Worm (Caenorhabditis elegans): ENCODE results near the gene set-16.

Gene set-16

DNA sequence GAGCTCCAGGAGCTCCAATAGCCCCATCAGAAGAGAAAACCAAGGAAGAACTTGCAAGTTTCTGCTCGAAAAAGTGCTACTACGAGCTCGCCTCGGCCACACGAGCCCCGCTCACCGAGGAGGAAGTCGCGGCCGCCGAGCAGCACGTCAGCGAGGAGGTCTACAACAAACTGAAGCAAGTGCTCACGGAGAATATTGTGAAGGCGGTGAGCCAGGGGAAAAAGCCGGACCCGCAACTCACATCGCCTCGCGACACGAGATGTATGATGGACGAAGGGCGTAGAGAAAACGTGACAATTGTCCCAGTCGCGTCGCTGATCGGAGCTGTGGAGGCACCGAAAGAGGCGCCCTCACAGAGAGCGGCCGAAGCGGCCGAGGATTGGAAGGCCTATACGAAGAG is 9.0 kb downstream of the set-16 start (continued):
- no peak for TF ChIP-seq attf-5 (GFP tag; optimal IDR thresholded peaks at IDR 0.05)
- TF ChIP-seq F52B5.7 (tag; optimal IDR thresholded peaks at IDR 0.05): no peak
- TF ChIP-seq madf-10 (tag; optimal IDR thresholded peaks at IDR 0.05): no peak

DNA sequence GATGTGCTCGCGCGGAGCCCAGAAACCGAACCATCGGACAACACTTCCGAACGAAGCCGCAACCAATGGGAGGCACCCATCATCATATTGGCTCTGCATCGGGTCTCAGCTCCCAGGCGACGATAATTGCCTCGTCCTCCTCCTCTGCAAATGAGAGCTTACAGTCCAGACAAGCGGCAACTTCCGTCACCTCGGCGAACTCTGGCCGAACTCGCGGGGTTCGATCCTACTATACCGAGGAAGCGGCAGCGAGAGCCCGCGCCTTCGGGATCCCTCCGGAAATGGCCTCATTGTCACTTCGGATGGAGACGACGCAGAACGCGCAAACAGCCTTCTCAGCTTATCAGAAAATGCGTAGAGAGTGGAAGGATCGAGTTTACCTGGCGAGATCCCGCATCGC is 11.2 kb downstream of the set-16 start:
- no peak for TF ChIP-seq ceh-58 (GFP tag; IDR thresholded peaks at IDR 0.05)
- TF ChIP-seq mel-28 (tag; optimal IDR thresholded peaks at IDR 0.05; ENCODE audit: borderline replicate concordance): no peak
- TF ChIP-seq lsl-1 (GFP tag; optimal IDR thresholded peaks at IDR 0.05): no peak
- TF ChIP-seq egl-44 (GFP tag; IDR thresholded peaks at IDR 0.05): 0 out of 2 replicates have a peak, but pooled peaks have one; percentile 17
- no peak for TF ChIP-seq ztf-6 (GFP tag; IDR thresholded peaks at IDR 0.05)
- no peak for TF ChIP-seq sdz-38 (tag; optimal IDR thresholded peaks at IDR 0.05)
- TF ChIP-seq ztf-18 (tag; optimal IDR thresholded peaks at IDR 0.05): no peak
- no peak for TF ChIP-seq Y53F4B.3 (GFP tag; IDR thresholded peaks at IDR 0.05)
- TF ChIP-seq lin-54 (GFP tag; optimal IDR thresholded peaks at IDR 0.05): no peak
- peak; percentile 88 for TF ChIP-seq zfh-2 (GFP tag; conservative IDR thresholded peaks at IDR 0.05)
- no peak for TF ChIP-seq somi-1 (GFP tag; optimal IDR thresholded peaks at IDR 0.05)
- TF ChIP-seq egrh-3 (GFP tag; IDR thresholded peaks at IDR 0.05): peak; percentile 28; the same call in 1 of the 2 replicates
- TF ChIP-seq fkh-3 (tag; optimal IDR thresholded peaks at IDR 0.05): no peak
- 0 out of 2 replicates have a peak, but pooled peaks have one; percentile 18 for TF ChIP-seq hsf-1 (GFP tag; IDR thresholded peaks at IDR 0.05)
- TF ChIP-seq tbx-9 (tag; optimal IDR thresholded peaks at IDR 0.05; ENCODE audit: borderline replicate concordance): no peak
- TF ChIP-seq zim-3 (tag; optimal IDR thresholded peaks at IDR 0.05): no peak
- TF ChIP-seq Y79H2A.3 (GFP tag; conservative IDR thresholded peaks at IDR 0.05): no peak
- no peak for TF ChIP-seq ceh-100 (GFP tag; IDR thresholded peaks at IDR 0.05)
- no peak for TF ChIP-seq B0035.1 (tag; optimal IDR thresholded peaks at IDR 0.05)

DNA sequence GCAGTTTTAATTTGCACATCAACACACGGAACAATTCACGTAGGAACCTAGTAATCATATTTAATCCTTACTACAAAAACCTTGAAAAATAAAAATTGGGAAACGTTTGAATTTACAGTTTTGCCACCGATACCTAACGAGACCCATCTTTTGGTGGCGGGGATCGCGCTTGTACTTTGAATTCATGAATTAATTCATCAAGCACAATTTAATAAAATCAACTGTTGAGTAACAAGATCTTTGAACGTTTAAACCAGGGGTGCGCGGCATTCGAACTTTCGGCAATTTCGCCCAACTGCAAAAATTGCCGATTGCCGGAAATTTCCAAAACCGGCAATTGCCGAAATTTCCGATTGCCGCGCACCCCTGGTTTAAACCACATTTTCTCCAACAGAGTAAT is 13.0 kb downstream of the set-16 start:
- TF ChIP-seq him-1 (tag; optimal IDR thresholded peaks at IDR 0.05): peak; percentile 67
- no peak for TF ChIP-seq nhr-90 (tag; optimal IDR thresholded peaks at IDR 0.05)
- 0 out of 2 replicates have a peak, but pooled peaks have one; percentile 48 for TF ChIP-seq Y53G8AR.9 (GFP tag; conservative IDR thresholded peaks at IDR 0.05)
- TF ChIP-seq zim-3 (tag; optimal IDR thresholded peaks at IDR 0.05): peak; percentile 65
- 0 out of 2 replicates have a peak, but pooled peaks have one; percentile 18 for TF ChIP-seq B0336.3 (GFP tag; IDR thresholded peaks at IDR 0.05)

DNA sequence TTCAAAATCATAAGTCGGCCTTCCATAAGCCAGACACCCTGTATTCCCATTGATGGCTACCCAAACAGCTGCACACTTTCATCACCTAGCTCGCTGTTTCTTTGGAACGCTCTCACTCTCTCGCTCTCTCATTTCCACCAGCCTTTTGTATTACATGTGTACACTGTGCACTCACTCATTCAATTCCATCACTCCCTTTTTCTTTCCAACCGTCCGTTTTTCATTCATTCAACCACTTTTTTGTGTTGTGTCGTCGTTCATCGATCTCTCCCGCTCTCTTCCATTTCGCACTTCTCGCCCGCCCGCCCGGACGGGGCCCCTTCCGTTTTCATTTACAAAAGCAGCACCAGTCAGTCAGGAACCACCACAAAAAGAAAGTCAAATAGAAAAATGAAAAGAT is 14.3 kb downstream of the set-16 start:
- no peak for TF ChIP-seq ets-4 (GFP tag; optimal IDR thresholded peaks at IDR 0.05)
- TF ChIP-seq rpc-1 (optimal IDR thresholded peaks at IDR 0.05): no peak
- no peak for TF ChIP-seq rpc-1 (tag; optimal IDR thresholded peaks at IDR 0.05)
- no peak for TF ChIP-seq ztf-25 (GFP tag; IDR thresholded peaks at IDR 0.05)
- no peak for TF ChIP-seq ztf-3 (GFP tag; optimal IDR thresholded peaks at IDR 0.05)
- no peak for TF ChIP-seq snpc-3.4 (tag; optimal IDR thresholded peaks at IDR 0.05)
- peak; percentile 2 for TF ChIP-seq attf-5 (GFP tag; optimal IDR thresholded peaks at IDR 0.05)
- peak; percentile 41 for TF ChIP-seq nhr-80 (tag; optimal IDR thresholded peaks at IDR 0.05)
- TF ChIP-seq dox-1 (GFP tag; IDR thresholded peaks at IDR 0.05): no peak
- no peak for TF ChIP-seq lir-1 (GFP tag; conservative IDR thresholded peaks at IDR 0.05)
- TF ChIP-seq ceh-79 (tag; optimal IDR thresholded peaks at IDR 0.05): no peak
- TF ChIP-seq ceh-58 (GFP tag; IDR thresholded peaks at IDR 0.05): no peak
- no peak for TF ChIP-seq somi-1 (GFP tag; optimal IDR thresholded peaks at IDR 0.05)
- 0 out of 2 replicates have a peak, but pooled peaks have one; percentile 22 for TF ChIP-seq zfh-2 (GFP tag; conservative IDR thresholded peaks at IDR 0.05)
- no peak for TF ChIP-seq nfyb-1 (GFP tag; IDR thresholded peaks at IDR 0.05)
- no peak for TF ChIP-seq cebp-1 (GFP tag; IDR thresholded peaks at IDR 0.05)
- peak; percentile 35 for TF ChIP-seq cebp-1 (tag; optimal IDR thresholded peaks at IDR 0.05)
- no peak for TF ChIP-seq tlf-1 (GFP tag; optimal IDR thresholded peaks at IDR 0.05)

All from whole organism, young adult.